Fruit fly (Drosophila melanogaster) ovary, adult (tissue): ENCODE data around the gene CG7065.

ENCODE experiments used
- CG17801 ChIP-seq: fragments of 200-800 bp; optimal IDR thresholded peaks from 2 replicates; lab custom pipeline; 2019; ENCODE audit warnings: missing biosample characterization, mild to moderate bottlenecking, missing genetic modification characterization, moderate library complexity; ENCODE audit not compliant: partially characterized antibody

Gene CG7065

dm6 chrX:9120828-9121754 is 21.2 kb upstream of the CG7065 start:
- TF ChIP-seq CG17801 = peak; percentile 54

dm6 chrX:9122492-9122891 is 19.8 kb upstream of the CG7065 start:
- no peak for TF ChIP-seq CG17801

- TF ChIP-seq CG17801 = no peak
Measured at dm6 chrX:9127264-9128011, 14.9 kb upstream of the CG7065 start.

- no peak for TF ChIP-seq CG17801
Measured at dm6 chrX:9128012-9128280, 14.3 kb upstream of the CG7065 start.

- no peak for TF ChIP-seq CG17801
Measured at dm6 chrX:9129436-9129835, 12.9 kb upstream of the CG7065 start.

dm6 chrX:9130243-9130642 is 12.1 kb upstream of the CG7065 start:
- no peak for TF ChIP-seq CG17801

dm6 chrX:9131523-9131922 is 10.8 kb upstream of the CG7065 start:
- TF ChIP-seq CG17801 = no peak

dm6 chrX:9132589-9133237 is 9.6 kb upstream of the CG7065 start:
- no peak for TF ChIP-seq CG17801

- no peak for TF ChIP-seq CG17801
Measured at dm6 chrX:9133577-9134240, 8.6 kb upstream of the CG7065 start.

dm6 chrX:9134241-9134849 is 7.9 kb upstream of the CG7065 start:
- TF ChIP-seq CG17801 = no peak

- TF ChIP-seq CG17801 = no peak
Measured at dm6 chrX:9134922-9135453, 7.3 kb upstream of the CG7065 start, which contains the start of gene fend. Gene fend (minus strand): TSS chrX:9135099.

dm6 chrX:9136776-9137550 is 5.3 kb upstream of the CG7065 start:
- no peak for TF ChIP-seq CG17801

dm6 chrX:9139138-9139537 is 3.2 kb upstream of the CG7065 start:
- no peak for TF ChIP-seq CG17801

- no peak for TF ChIP-seq CG17801
Measured at dm6 chrX:9141219-9141618, 1.1 kb upstream of the CG7065 start.

- TF ChIP-seq CG17801 = peak; percentile 26
Measured at dm6 chrX:9148989-9149522, 6.8 kb downstream of the CG7065 start, which contains the start of the genes fh and Bap111. Gene fh (minus strand): TSS chrX:9149071. Gene Bap111 (plus strand): TSS chrX:9149309.
